Fruit fly (Drosophila melanogaster): Measurements from ENCODE around the gene Cys.

Cys gene

DNA sequence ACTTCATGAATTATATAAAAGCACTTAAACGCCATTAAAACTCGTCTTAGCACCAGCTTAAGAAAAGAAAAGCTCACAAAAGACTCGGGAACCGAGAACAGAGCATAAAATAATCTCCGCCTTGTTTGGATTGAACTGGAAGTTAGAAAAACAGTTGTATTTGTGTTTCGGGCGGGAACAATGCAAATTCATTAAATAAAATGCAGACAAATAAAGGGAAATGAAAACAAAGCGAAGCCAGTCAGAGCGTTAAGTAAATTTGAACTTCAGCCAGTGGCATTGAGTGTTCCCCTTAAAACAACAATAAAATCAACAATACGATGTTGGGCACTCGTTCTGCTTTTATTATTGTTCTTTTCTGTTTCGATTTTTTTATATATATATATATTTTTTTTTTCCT, 42.8 kb downstream of the Cys start:
- TF ChIP-seq CG17801 (GFP tag; optimal IDR thresholded peaks at IDR 0.05; ENCODE audit: partially characterized antibody): no peak

DNA sequence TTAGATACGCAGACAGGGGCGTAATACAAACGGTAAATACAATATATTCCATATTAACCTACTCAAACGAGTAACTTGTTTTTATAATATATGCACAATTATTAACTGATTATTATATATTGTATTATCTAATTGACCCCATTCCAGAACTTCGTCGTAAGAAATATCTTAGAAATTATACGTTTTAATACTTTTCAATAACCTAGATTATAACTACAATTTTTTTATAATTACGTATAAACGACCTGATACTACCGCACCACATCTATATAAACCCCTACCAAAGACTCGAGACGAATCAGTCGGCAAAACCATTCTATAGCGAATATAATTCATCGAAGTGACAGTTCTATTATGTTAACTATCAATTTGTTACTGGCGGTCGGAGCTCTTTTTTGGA, 48.7 kb downstream of the Cys start, which contains the start of gene Cyp313a1:
Gene Cyp313a1 (plus strand): TSS at position 301 of the 400 bp plus-strand sequence.
- TF ChIP-seq CG17801 (GFP tag; optimal IDR thresholded peaks at IDR 0.05; ENCODE audit: partially characterized antibody): no peak
